Fruit fly (Drosophila melanogaster) whole organism, embryonic: ENCODE data around the gene PIG-B.
A peak's percentile ranks its signal among the peaks of the same experiment; 100 is the strongest.

ENCODE experiments used
- B-H1 ChIP-seq: fragments of 200-800 bp; sonication (Bioruptor generic); IDR thresholded peaks from 3 replicates; pipeline ENCODE4 v1.3.6; 2022; ENCODE audit warnings: missing biosample characterization, missing genetic modification characterization
- B-H2 ChIP-seq: fragments of 200-800 bp; sonication (Bioruptor generic); optimal IDR thresholded peaks from 2 replicates; lab custom pipeline; 2018; ENCODE audit warnings: missing biosample characterization, mild to moderate bottlenecking, missing genetic modification characterization
- CG10274 ChIP-seq: fragments of 200-800 bp; sonication (Bioruptor generic); optimal IDR thresholded peaks from 3 replicates; lab custom pipeline; 2017; ENCODE audit warnings: missing biosample characterization, mild to moderate bottlenecking, missing genetic modification characterization
- CG11247 ChIP-seq: fragments of 200-800 bp; sonication (Bioruptor generic); IDR thresholded peaks from 2 replicates; pipeline ENCODE4 v1.3.6; 2022; ENCODE audit warnings: missing biosample characterization, missing genetic modification characterization
- CG15696 ChIP-seq: fragments of 200-800 bp; sonication (Bioruptor generic); optimal IDR thresholded peaks from 2 replicates; lab custom pipeline; 2019; ENCODE audit warnings: missing biosample characterization, mild to moderate bottlenecking, missing genetic modification characterization, moderate library complexity
- CG1603 ChIP-seq: fragments of 200-800 bp; sonication (Bioruptor generic); optimal IDR thresholded peaks from 2 replicates; lab custom pipeline; 2019; ENCODE audit warnings: missing biosample characterization, mild to moderate bottlenecking, missing genetic modification characterization, moderate library complexity
- CG17829 ChIP-seq: fragments of 200-800 bp; optimal IDR thresholded peaks from 2 replicates; lab custom pipeline; 2019; ENCODE audit warnings: missing biosample characterization, mild to moderate bottlenecking, missing genetic modification characterization, moderate library complexity
- CG1832 ChIP-seq: fragments of 200-800 bp; sonication (Bioruptor generic); optimal IDR thresholded peaks from 2 replicates; lab custom pipeline; 2017; ENCODE audit warnings: missing biosample characterization, mild to moderate bottlenecking, missing genetic modification characterization, inconsistent platforms
- CG31388 ChIP-seq: fragments of 200-800 bp; sonication (Bioruptor generic); optimal IDR thresholded peaks from 2 replicates; lab custom pipeline; 2016; ENCODE audit warnings: missing biosample characterization, missing genetic modification characterization
- CG3281 ChIP-seq: fragments of 200-800 bp; sonication (Bioruptor generic); optimal IDR thresholded peaks from 3 replicates; lab custom pipeline; 2017; ENCODE audit warnings: missing biosample characterization, mild to moderate bottlenecking, missing genetic modification characterization
- CG34224 ChIP-seq: fragments of 200-800 bp; sonication (Bioruptor generic); IDR thresholded peaks from 3 replicates; pipeline ENCODE4 v1.3.6; 2022; ENCODE audit warnings: missing biosample characterization, missing genetic modification characterization; ENCODE audit not compliant: partially characterized antibody
- CG4328 ChIP-seq: fragments of 200-800 bp; sonication (Bioruptor generic); optimal IDR thresholded peaks from 3 replicates; lab custom pipeline; 2017; ENCODE audit warnings: missing biosample characterization, missing genetic modification reagents, missing genetic modification characterization
- CG4820 ChIP-seq: fragments of 200-800 bp; sonication (Bioruptor generic); optimal IDR thresholded peaks from 3 replicates; lab custom pipeline; 2016; ENCODE audit warnings: missing biosample characterization, missing genetic modification characterization
- CG4854 ChIP-seq: fragments of 200-800 bp; sonication (Bioruptor generic); optimal IDR thresholded peaks from 2 replicates; lab custom pipeline; 2016; ENCODE audit warnings: missing biosample characterization, missing genetic modification characterization, inconsistent platforms
- CG5245 ChIP-seq: fragments of 200-800 bp; sonication (Bioruptor generic); optimal IDR thresholded peaks from 3 replicates; lab custom pipeline; 2016; ENCODE audit warnings: missing biosample characterization, missing genetic modification characterization
- CG7786 ChIP-seq: fragments of 200-800 bp; sonication (Bioruptor generic); optimal IDR thresholded peaks from 2 replicates; lab custom pipeline; 2016; ENCODE audit warnings: missing biosample characterization, missing genetic modification characterization
- CG7928 ChIP-seq: fragments of 200-800 bp; sonication (Bioruptor generic); optimal IDR thresholded peaks from 2 replicates; lab custom pipeline; 2017; ENCODE audit warnings: missing biosample characterization, mild to moderate bottlenecking, missing genetic modification characterization
- CG8089 ChIP-seq: fragments of 200-800 bp; sonication (Bioruptor generic); optimal IDR thresholded peaks from 3 replicates; lab custom pipeline; 2016; ENCODE audit warnings: missing biosample characterization, missing genetic modification characterization
- CG8290 ChIP-seq, 3 experiments: fragments of 200-800 bp; sonication (Bioruptor generic); optimal IDR thresholded peaks; 2 replicates each; lab custom pipeline; 2016 to 2019; ENCODE audit warnings: missing biosample characterization in 3 of 3, missing genetic modification characterization in 3 of 3, mild to moderate bottlenecking in 2 of 3, moderate library complexity in 1 of 3
- CG8478 ChIP-seq: fragments of >200 bp; optimal IDR thresholded peaks from 2 replicates; lab custom pipeline; 2018
- CG9437 ChIP-seq: fragments of 200-800 bp; sonication (Bioruptor generic); optimal IDR thresholded peaks from 2 replicates; lab custom pipeline; 2018; ENCODE audit warnings: missing biosample characterization, mild to moderate bottlenecking, missing genetic modification characterization
- Camta ChIP-seq: fragments of 200-800 bp; sonication (Bioruptor generic); optimal IDR thresholded peaks from 2 replicates; lab custom pipeline; 2016; ENCODE audit warnings: missing biosample characterization, missing genetic modification characterization
- D19B ChIP-seq: fragments of 200-800 bp; sonication (Bioruptor generic); optimal IDR thresholded peaks from 2 replicates; lab custom pipeline; 2017; ENCODE audit warnings: missing biosample characterization, mild to moderate bottlenecking, missing genetic modification characterization
- Dbx ChIP-seq: fragments of 200-800 bp; sonication (Bioruptor generic); IDR thresholded peaks from 3 replicates; pipeline ENCODE4 v1.3.6; 2022; ENCODE audit warnings: missing biosample characterization, missing genetic modification characterization
- E2f1 ChIP-seq: fragments of 200-800 bp; sonication (Bioruptor generic); IDR thresholded peaks from 2 replicates; pipeline ENCODE4 v1.3.6; 2022; ENCODE audit warnings: missing biosample characterization, missing genetic modification characterization
- Fer2 ChIP-seq: fragments of 200-800 bp; sonication (Bioruptor generic); optimal IDR thresholded peaks from 2 replicates; lab custom pipeline; 2018; ENCODE audit warnings: missing biosample characterization, mild to moderate bottlenecking, missing genetic modification characterization, moderate library complexity
- Myb ChIP-seq: fragments of 200-800 bp; sonication (Bioruptor generic); optimal IDR thresholded peaks from 2 replicates; lab custom pipeline; 2016; ENCODE audit warnings: missing biosample characterization, missing genetic modification characterization
- Pdp1 ChIP-seq, 2 experiments: fragments of 200-800 bp; sonication (Bioruptor generic); optimal IDR thresholded peaks; 3 replicates each; lab custom pipeline; 2016; ENCODE audit warnings: missing biosample characterization in 2 of 2, missing genetic modification characterization in 2 of 2, mild to moderate bottlenecking in 1 of 2, moderate library complexity in 1 of 2
- Scr ChIP-seq: fragments of 200-800 bp; sonication (Bioruptor generic); IDR thresholded peaks from 2 replicates; pipeline ENCODE4 v1.3.6; 2022; ENCODE audit warnings: missing biosample characterization, missing genetic modification characterization; ENCODE audit not compliant: partially characterized antibody
- TFAM ChIP-seq: fragments of 200-800 bp; sonication (Bioruptor generic); optimal IDR thresholded peaks from 2 replicates; lab custom pipeline; 2017; ENCODE audit warnings: missing biosample characterization, missing genetic modification characterization, inconsistent platforms
- caup ChIP-seq: fragments of 200-800 bp; sonication (Bioruptor generic); optimal IDR thresholded peaks from 3 replicates; lab custom pipeline; 2017; ENCODE audit warnings: missing biosample characterization, mild to moderate bottlenecking, missing genetic modification characterization, moderate library complexity; ENCODE audit not compliant: severe bottlenecking
- chif ChIP-seq, 2 experiments: fragments of 200-800 bp; sonication (Bioruptor generic); optimal IDR thresholded peaks; 3 replicates each; lab custom pipeline; 2016; ENCODE audit warnings: missing biosample characterization in 2 of 2, missing genetic modification characterization in 2 of 2
- chinmo ChIP-seq: fragments of 200-800 bp; sonication (Bioruptor generic); IDR thresholded peaks from 4 replicates; pipeline ENCODE4 v1.3.6; 2022; ENCODE audit warnings: missing biosample characterization, missing genetic modification characterization; ENCODE audit not compliant: partially characterized antibody
- croc ChIP-seq: fragments of 200-800 bp; sonication (Bioruptor generic); conservative IDR thresholded peaks from 3 replicates; pipeline ENCODE4 v1.3.6; 2022; ENCODE audit warnings: missing biosample characterization, missing genetic modification characterization
- dmrt11E ChIP-seq: fragments of 200-800 bp; sonication (Bioruptor generic); optimal IDR thresholded peaks from 3 replicates; lab custom pipeline; 2018; ENCODE audit warnings: missing biosample characterization, mild to moderate bottlenecking, missing genetic modification characterization, moderate library complexity
- ems ChIP-seq: fragments of 200-800 bp; sonication (Bioruptor generic); optimal IDR thresholded peaks from 3 replicates; lab custom pipeline; 2016; ENCODE audit warnings: missing biosample characterization, missing genetic modification characterization
- eyg ChIP-seq: fragments of 200-800 bp; sonication (Bioruptor generic); optimal IDR thresholded peaks from 3 replicates; lab custom pipeline; 2016; ENCODE audit warnings: missing biosample characterization, missing genetic modification characterization
- fd3F ChIP-seq: fragments of 200-800 bp; sonication (Bioruptor generic); optimal IDR thresholded peaks from 2 replicates; lab custom pipeline; 2018; ENCODE audit warnings: missing biosample characterization, mild to moderate bottlenecking, missing genetic modification characterization, moderate library complexity
- fd64A ChIP-seq: fragments of 200-800 bp; sonication (Bioruptor generic); optimal IDR thresholded peaks from 3 replicates; lab custom pipeline; 2018; ENCODE audit warnings: missing biosample characterization, mild to moderate bottlenecking, missing genetic modification characterization
- gem ChIP-seq: fragments of 200-800 bp; sonication (Bioruptor generic); optimal IDR thresholded peaks from 2 replicates; lab custom pipeline; 2019; ENCODE audit warnings: missing biosample characterization, mild to moderate bottlenecking, missing genetic modification characterization, moderate library complexity
- gfzf ChIP-seq: fragments of 200-800 bp; sonication (Bioruptor generic); optimal IDR thresholded peaks from 2 replicates; lab custom pipeline; 2016; ENCODE audit warnings: missing biosample characterization, mild to moderate bottlenecking, missing genetic modification characterization, moderate library complexity
- h ChIP-seq: fragments of >200 bp; optimal IDR thresholded peaks from 2 replicates; lab custom pipeline; 2017
- maf-S ChIP-seq: fragments of 200-800 bp; sonication (Bioruptor generic); optimal IDR thresholded peaks from 2 replicates; lab custom pipeline; 2016; ENCODE audit warnings: missing biosample characterization, missing genetic modification characterization
- pnt ChIP-seq: fragments of 200-800 bp; sonication (Bioruptor generic); optimal IDR thresholded peaks from 3 replicates; lab custom pipeline; 2016; ENCODE audit warnings: missing biosample characterization, missing genetic modification characterization
- run ChIP-seq: fragments of 200-800 bp; sonication (Bioruptor generic); optimal IDR thresholded peaks from 3 replicates; lab custom pipeline; 2018; ENCODE audit warnings: missing biosample characterization, mild to moderate bottlenecking, missing genetic modification characterization
- salm ChIP-seq: fragments of 200-800 bp; sonication (Bioruptor generic); optimal IDR thresholded peaks from 2 replicates; lab custom pipeline; 2018; ENCODE audit warnings: missing biosample characterization, mild to moderate bottlenecking, missing genetic modification characterization
- sima ChIP-seq: fragments of 200-800 bp; sonication (Bioruptor generic); optimal IDR thresholded peaks from 2 replicates; lab custom pipeline; 2016; ENCODE audit warnings: missing biosample characterization, missing genetic modification characterization
- stwl ChIP-seq: fragments of 200-800 bp; sonication (Bioruptor generic); optimal IDR thresholded peaks from 3 replicates; lab custom pipeline; 2018; ENCODE audit warnings: missing biosample characterization, mild to moderate bottlenecking, missing genetic modification characterization, moderate library complexity
- vfl ChIP-seq: fragments of 200-800 bp; sonication (Bioruptor generic); optimal IDR thresholded peaks from 2 replicates; lab custom pipeline; 2016; ENCODE audit warnings: missing biosample characterization, missing genetic modification characterization
- vvl ChIP-seq: fragments of 200-800 bp; sonication (Bioruptor generic); IDR thresholded peaks from 2 replicates; pipeline ENCODE4 v1.3.6; 2022; ENCODE audit warnings: missing biosample characterization, missing genetic modification characterization
- wor ChIP-seq: fragments of 200-800 bp; sonication (Bioruptor generic); IDR thresholded peaks from 2 replicates; pipeline ENCODE4 v1.3.6; 2022; ENCODE audit warnings: missing biosample characterization, missing genetic modification characterization

PIG-B gene

dm6 chr3L:3802677-3803076 lies 8.4 kb upstream of the PIG-B start (continued):
- TF ChIP-seq TFAM (GFP tag; lab: Kevin White, UChicago): no peak
- peak; percentile 43 for TF ChIP-seq CG7928 (GFP tag; lab: Kevin White, UChicago)
- peak; percentile 69 for TF ChIP-seq fd3F (GFP tag; lab: Kevin White, UChicago)
- peak; percentile 1 for TF ChIP-seq sima
- peak; percentile 65; the same call in 1 of the 2 replicates for TF ChIP-seq CG11247 (GFP tag; lab: Robert Waterston, UW)
- peak; percentile 76 for TF ChIP-seq ems (GFP tag; lab: Kevin White, UChicago)
- no peak for TF ChIP-seq CG31388
- peak; percentile 17 for TF ChIP-seq CG15696 (tag; lab: Kevin White, UChicago)
- TF ChIP-seq Scr (GFP tag; lab: Robert Waterston, UW): no peak
- TF ChIP-seq fd64A: no peak
- peak; percentile 12 for TF ChIP-seq CG5245
- no peak for TF ChIP-seq CG34224
- peak; percentile 77 for TF ChIP-seq caup (GFP tag; lab: Kevin White, UChicago)
- TF ChIP-seq CG4328 (GFP tag; lab: Kevin White, UChicago): no peak
- TF ChIP-seq CG7786 (GFP tag; lab: Kevin White, UChicago): peak; percentile 83
- TF ChIP-seq CG4854 (GFP tag; lab: Kevin White, UChicago): peak; percentile 25
- TF ChIP-seq pnt: peak; percentile 76
- TF ChIP-seq Myb: peak; percentile 57
- TF ChIP-seq E2f1 (GFP tag; lab: Robert Waterston, UW): peak; percentile 73
- no peak for TF ChIP-seq chinmo
- TF ChIP-seq CG8478: no peak
- peak; percentile 51; the same call in 2 of the 3 replicates for TF ChIP-seq B-H1 (GFP tag; lab: Robert Waterston, UW)
- TF ChIP-seq h: no peak
- peak; percentile 13 for TF ChIP-seq CG8089
- TF ChIP-seq CG3281: peak; percentile 56
- TF ChIP-seq Dbx (GFP tag; lab: Robert Waterston, UW): peak; percentile 88
- no peak for TF ChIP-seq salm (tag; lab: Kevin White, UChicago)
- peak; percentile 64 for TF ChIP-seq eyg (GFP tag; lab: Kevin White, UChicago)
- peak; percentile 24; the same call in 1 of the 3 replicates for TF ChIP-seq croc (GFP tag; lab: Robert Waterston, UW)
- peak; percentile 23 for TF ChIP-seq maf-S (GFP tag; lab: Kevin White, UChicago)
- peak; percentile 40 for TF ChIP-seq D19B
- TF ChIP-seq CG1603 (tag; lab: Kevin White, UChicago): peak; percentile 56
- TF ChIP-seq run: no peak
- peak; percentile 2 for TF ChIP-seq CG10274
- TF ChIP-seq B-H2: peak; percentile 92
- peak; percentile 37 for TF ChIP-seq CG4820 (GFP tag; lab: Kevin White, UChicago)
- TF ChIP-seq gfzf (GFP tag; lab: Kevin White, UChicago): no peak
- no peak for TF ChIP-seq CG8290 (GFP tag; optimal IDR thresholded peaks at IDR 0.05; lab: Kevin White, UChicago)
- TF ChIP-seq CG8290 (tag; optimal IDR thresholded peaks at IDR 0.05; lab: Kevin White, UChicago): peak in 1 of 2 experiments; percentile 95
- TF ChIP-seq dmrt11E (tag; lab: Kevin White, UChicago): peak; percentile 31
- TF ChIP-seq Fer2 (tag; lab: Kevin White, UChicago): peak; percentile 19
- peak; percentile 69 to 77 for TF ChIP-seq Pdp1 (GFP tag; optimal IDR thresholded peaks at IDR 0.05; lab: Kevin White, UChicago)
- TF ChIP-seq stwl (tag; lab: Kevin White, UChicago): no peak
- TF ChIP-seq CG1832 (GFP tag; lab: Kevin White, UChicago): no peak
- peak; percentile 0 for TF ChIP-seq Camta (GFP tag; lab: Kevin White, UChicago)
- peak; percentile 49 for TF ChIP-seq CG9437 (GFP tag; lab: Kevin White, UChicago)
- peak; percentile 76 for TF ChIP-seq gem
- TF ChIP-seq wor (GFP tag; lab: Robert Waterston, UW): peak; percentile 42
- peak; percentile 58 to 67 for TF ChIP-seq chif (GFP tag; optimal IDR thresholded peaks at IDR 0.05; lab: Kevin White, UChicago)
- peak; percentile 41 for TF ChIP-seq vfl (GFP tag; lab: Kevin White, UChicago)
- TF ChIP-seq CG17829 (tag; lab: Kevin White, UChicago): peak; percentile 36
- TF ChIP-seq vvl: peak; percentile 91
